Worm (Caenorhabditis elegans) whole organism, L4/young adult: ENCODE data around the gene ccep-97.

ENCODE experiments used
- W03F9.2 ChIP-seq: fragments of 150-350 bp; optimal IDR thresholded peaks from 2 replicates; lab custom pipeline; 2014; ENCODE audit warnings: missing biosample characterization, missing genetic modification characterization
- dao-5 ChIP-seq: sonication (generic microtip); optimal IDR thresholded peaks from 2 replicates; lab custom pipeline; 2016; ENCODE audit warnings: missing genotype, missing genetic modification characterization, moderate library complexity, missing compliant biosample characterization
- him-1 ChIP-seq: sonication (generic microtip); optimal IDR thresholded peaks from 2 replicates; lab custom pipeline; 2016; ENCODE audit warnings: missing genotype, missing genetic modification reagents, missing genetic modification characterization, missing compliant biosample characterization

DNA sequence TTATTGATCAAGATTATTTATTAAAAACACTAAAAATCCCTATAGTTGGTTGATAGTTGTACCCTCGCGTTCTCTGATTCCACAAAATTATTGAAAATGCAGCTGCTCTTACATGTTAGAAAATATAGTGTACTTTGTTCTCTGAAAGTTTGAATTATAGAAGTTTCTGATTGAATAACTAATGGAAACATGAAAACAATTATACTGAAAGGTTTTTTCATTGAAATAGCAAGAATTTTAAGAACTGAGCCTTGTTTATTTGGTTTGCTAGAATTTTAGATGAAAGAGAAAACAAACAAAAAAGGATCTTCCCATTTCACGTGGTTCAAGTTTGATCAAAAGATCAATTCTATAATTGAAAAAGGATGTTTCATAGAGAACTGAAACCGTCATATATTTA, 49.1 kb upstream of the ccep-97 start:
- no peak for TF ChIP-seq him-1 (tag; lab: Kevin White, UChicago)
- TF ChIP-seq W03F9.2 (tag; lab: Kevin White, UChicago): no peak
- TF ChIP-seq dao-5 (tag; lab: Kevin White, UChicago): no peak
